Fruit fly (Drosophila melanogaster): Measurements from ENCODE around the gene CG15153.

dm6 chr2L:18096268-18096667, 4.2 kb upstream of the CG15153 start, which contains the start of gene Slc25A46b:
- no peak for TF ChIP-seq psq (optimal IDR thresholded peaks at IDR 0.05)
- TF ChIP-seq CG8478 (optimal IDR thresholded peaks at IDR 0.05) = no peak
